Fruit fly (Drosophila melanogaster): ENCODE measurements around the gene CG9016.

Gene CG9016

dm6 chr2L:5879363-5879934, 44.0 kb downstream of the CG9016 start, which contains the start of gene rau (continued):
- TF ChIP-seq Lim3 (GFP tag; IDR thresholded peaks at IDR 0.05) (no peak), CG1233 (GFP tag; optimal IDR thresholded peaks at IDR 0.05) (peak; percentile 61), nerfin-1 (tag; optimal IDR thresholded peaks at IDR 0.05) (peak; percentile 69), CG3838 (GFP tag; optimal IDR thresholded peaks at IDR 0.05) (no peak), inv (GFP tag; IDR thresholded peaks at IDR 0.05; ENCODE audit: partially characterized antibody) (no peak), pho (GFP tag; optimal IDR thresholded peaks at IDR 0.05) (no peak), amos (GFP tag; IDR thresholded peaks at IDR 0.05; ENCODE audit: partially characterized antibody) (peak; percentile 27; the same call in 1 of the 2 replicates), ato (GFP tag; IDR thresholded peaks at IDR 0.05; ENCODE audit: partially characterized antibody) (peak; percentile 43; the same call in 1 of the 2 replicates), CG10654 (GFP tag; optimal IDR thresholded peaks at IDR 0.05) (peak; percentile 65), grau (tag; optimal IDR thresholded peaks at IDR 0.05) (peak; percentile 69), zf30C (GFP tag; optimal IDR thresholded peaks at IDR 0.05) (peak; percentile 98), abd-A (tag; optimal IDR thresholded peaks at IDR 0.05) (peak; percentile 92), CG17802 (tag; optimal IDR thresholded peaks at IDR 0.05) (peak; percentile 22), Trl (optimal IDR thresholded peaks at IDR 0.05) (peak; percentile 90 to 93), Trl (GFP tag; optimal IDR thresholded peaks at IDR 0.05) (no peak), Neu2 (GFP tag; optimal IDR thresholded peaks at IDR 0.05; ENCODE audit: borderline replicate concordance) (no peak), mirr (GFP tag; optimal IDR thresholded peaks at IDR 0.05) (no peak), CG14710 (tag; optimal IDR thresholded peaks at IDR 0.05) (peak; percentile 75), CG32772 (GFP tag; IDR thresholded peaks at IDR 0.05) (peak; percentile 70), CG12299 (tag; optimal IDR thresholded peaks at IDR 0.05) (peak; percentile 43), tap (tag; optimal IDR thresholded peaks at IDR 0.05) (peak; percentile 60), z (GFP tag; IDR thresholded peaks at IDR 0.05) (peak; percentile 34; the same call in 1 of the 3 replicates), CG31388 (GFP tag; optimal IDR thresholded peaks at IDR 0.05) (no peak), scrt (GFP tag; optimal IDR thresholded peaks at IDR 0.05) (peak; percentile 58), Bteb2 (GFP tag; optimal IDR thresholded peaks at IDR 0.05) (peak; percentile 59), HLH4C (GFP tag; IDR thresholded peaks at IDR 0.05; ENCODE audit: partially characterized antibody) (0 out of 3 replicates have a peak, but pooled peaks have one; percentile 13), tup (GFP tag; optimal IDR thresholded peaks at IDR 0.05) (peak; percentile 23), E2f2 (GFP tag; IDR thresholded peaks at IDR 0.05) (peak; percentile 46; the same call in 1 of the 2 replicates), cg (GFP tag; optimal IDR thresholded peaks at IDR 0.05) (peak; percentile 92), NC2α (GFP tag; optimal IDR thresholded peaks at IDR 0.05) (no peak), Ets97D (GFP tag; optimal IDR thresholded peaks at IDR 0.05) (no peak), CG17829 (tag; optimal IDR thresholded peaks at IDR 0.05) (peak; percentile 83), CG4617 (GFP tag; optimal IDR thresholded peaks at IDR 0.05; ENCODE audit: borderline replicate concordance) (no peak), hb (GFP tag; IDR thresholded peaks at IDR 0.05; ENCODE audit: partially characterized antibody) (no peak), ara (GFP tag; IDR thresholded peaks at IDR 0.05) (peak; percentile 59; the same call in 1 of the 2 replicates), trh (GFP tag; optimal IDR thresholded peaks at IDR 0.05) (peak; percentile 7), peb (GFP tag; IDR thresholded peaks at IDR 0.05) (0 out of 2 replicates have a peak, but pooled peaks have one; percentile 32), luna (GFP tag; optimal IDR thresholded peaks at IDR 0.05) (no peak), CG12391 (tag; optimal IDR thresholded peaks at IDR 0.05) (peak; percentile 85), CG13775 (GFP tag; optimal IDR thresholded peaks at IDR 0.05) (peak; percentile 69), chm (GFP tag; IDR thresholded peaks at IDR 0.05) (peak; percentile 85; the same call in 1 of the 2 replicates), CG10147 (GFP tag; optimal IDR thresholded peaks at IDR 0.05) (peak; percentile 48), CG8089 (GFP tag; optimal IDR thresholded peaks at IDR 0.05) (peak; percentile 37), CG14860 (GFP tag; IDR thresholded peaks at IDR 0.05; ENCODE audit: partially characterized antibody) (0 out of 3 replicates have a peak, but pooled peaks have one; percentile 27), Hsf (GFP tag; optimal IDR thresholded peaks at IDR 0.05) (peak; percentile 57), CG30403 (GFP tag; optimal IDR thresholded peaks at IDR 0.05) (peak; percentile 76), CG15073 (GFP tag; optimal IDR thresholded peaks at IDR 0.05) (no peak), B-H1 (GFP tag; IDR thresholded peaks at IDR 0.05) (no peak), CG31365 (tag; optimal IDR thresholded peaks at IDR 0.05) (no peak)

All from whole organism, embryonic.